Worm (Caenorhabditis elegans) whole organism, L1 larva: ENCODE results near the gene F47B7.4.

Source experiments
- blmp-1 ChIP-seq: fragments of 150-350 bp; optimal IDR thresholded peaks from 2 replicates; lab custom pipeline; 2014; ENCODE audit warnings: missing biosample characterization, missing genetic modification characterization
- hlh-4 ChIP-seq: sonication (generic microtip); optimal IDR thresholded peaks from 2 replicates; lab custom pipeline; 2016; ENCODE audit warnings: mild to moderate bottlenecking, missing genetic modification characterization, missing compliant biosample characterization
- jun-1 ChIP-seq: fragments of 150-350 bp; optimal IDR thresholded peaks from 2 replicates; lab custom pipeline; 2014; ENCODE audit warnings: missing biosample characterization, missing genetic modification reagents, missing genetic modification characterization
- mdl-1 ChIP-seq, 2 experiments: fragments of 150-350 bp; optimal IDR thresholded peaks; 2 replicates each; lab custom pipeline; 2014 to 2017; ENCODE audit warnings: missing biosample characterization in 2 of 2, missing genetic modification characterization in 2 of 2, inconsistent platforms in 1 of 2
- nhr-20 ChIP-seq: sonication (generic microtip); optimal IDR thresholded peaks from 2 replicates; lab custom pipeline; 2016; ENCODE audit warnings: mild to moderate bottlenecking, missing genetic modification characterization, missing compliant biosample characterization
- pqm-1 ChIP-seq: sonication (generic microtip); optimal IDR thresholded peaks from 3 replicates; lab custom pipeline; 2017; ENCODE audit warnings: missing biosample characterization, missing genetic modification characterization
- snpc-4 ChIP-seq: fragments of 150-350 bp; optimal IDR thresholded peaks from 2 replicates; lab custom pipeline; 2014; ENCODE audit warnings: missing biosample characterization, missing genetic modification characterization

ce11 chrX:3733321-3733720 is 33.1 kb downstream of the F47B7.4 start:
- TF ChIP-seq snpc-4 (tag; lab: Kevin White, UChicago) (no peak), jun-1 (no peak), pqm-1 (tag; lab: Kevin White, UChicago) (no peak), hlh-4 (tag; lab: Kevin White, UChicago) (no peak), blmp-1 (tag; lab: Kevin White, UChicago) (no peak), mdl-1 (tag; optimal IDR thresholded peaks at IDR 0.05; lab: Kevin White, UChicago) (no peak), nhr-20 (tag; lab: Kevin White, UChicago) (no peak)
